Worm (Caenorhabditis elegans) whole organism, L2 larva: ENCODE measurements around the gene reps-1.
A peak's percentile ranks its signal among the peaks of the same experiment; 100 is the strongest.

Experiments
- C34F6.9 ChIP-seq: fragments of 150-350 bp; optimal IDR thresholded peaks from 2 replicates; lab custom pipeline; 2014; ENCODE audit warnings: missing biosample characterization, missing genetic modification characterization
- F13H6.1 ChIP-seq: sonication (generic microtip); optimal IDR thresholded peaks from 2 replicates; lab custom pipeline; 2016; ENCODE audit warnings: missing genetic modification characterization, missing compliant biosample characterization
- R02D3.7 ChIP-seq: fragments of 150-350 bp; optimal IDR thresholded peaks from 2 replicates; lab custom pipeline; 2014; ENCODE audit warnings: missing biosample characterization, missing genetic modification characterization
- Y55F3AM.14 ChIP-seq: fragments of 200-800 bp; sonication (Bioruptor generic); optimal IDR thresholded peaks from 2 replicates; lab custom pipeline; 2018; ENCODE audit warnings: mild to moderate bottlenecking, missing genetic modification characterization, missing compliant biosample characterization
- ZK546.5 ChIP-seq: sonication (generic microtip); optimal IDR thresholded peaks from 2 replicates; lab custom pipeline; 2017; ENCODE audit warnings: missing biosample characterization, missing genetic modification characterization
- alr-1 ChIP-seq: fragments of 150-350 bp; optimal IDR thresholded peaks from 2 replicates; lab custom pipeline; 2014; ENCODE audit warnings: missing biosample characterization, missing genetic modification characterization
- aly-2 ChIP-seq: fragments of 150-350 bp; optimal IDR thresholded peaks from 2 replicates; lab custom pipeline; 2014; ENCODE audit warnings: missing biosample characterization, missing genetic modification characterization
- ama-1 ChIP-seq: fragments of 150-350 bp; optimal IDR thresholded peaks from 2 replicates; lab custom pipeline; 2018; ENCODE audit warnings: inconsistent platforms
- blmp-1 ChIP-seq: sonication (generic microtip); optimal IDR thresholded peaks from 2 replicates; lab custom pipeline; 2017; ENCODE audit warnings: missing genetic modification characterization, mild to moderate bottlenecking, missing compliant biosample characterization, antibody characterized with exemption, moderate library complexity; ENCODE audit not compliant: insufficient read depth
- ceh-16 ChIP-seq: fragments of 150-350 bp; optimal IDR thresholded peaks from 2 replicates; lab custom pipeline; 2014; ENCODE audit warnings: missing biosample characterization, missing genetic modification characterization
- ceh-82 ChIP-seq: fragments of 150-350 bp; optimal IDR thresholded peaks from 2 replicates; lab custom pipeline; 2014; ENCODE audit warnings: missing biosample characterization, missing genetic modification characterization
- crh-2 ChIP-seq: sonication (generic microtip); optimal IDR thresholded peaks from 2 replicates; lab custom pipeline; 2017; ENCODE audit warnings: missing biosample characterization, missing genetic modification characterization
- dmd-4 ChIP-seq: sonication (generic microtip); optimal IDR thresholded peaks from 2 replicates; lab custom pipeline; 2017; ENCODE audit warnings: missing biosample characterization, missing genetic modification characterization
- egl-27 ChIP-seq: sonication (generic microtip); optimal IDR thresholded peaks from 3 replicates; lab custom pipeline; 2017; ENCODE audit warnings: missing biosample characterization, missing genetic modification reagents, missing genetic modification characterization
- elt-1 ChIP-seq: fragments of 150-350 bp; optimal IDR thresholded peaks from 2 replicates; lab custom pipeline; 2014; ENCODE audit warnings: missing biosample characterization, missing genetic modification characterization
- elt-3 ChIP-seq: sonication (generic microtip); optimal IDR thresholded peaks from 2 replicates; lab custom pipeline; 2017; ENCODE audit warnings: missing biosample characterization, missing genetic modification characterization
- fos-1 ChIP-seq: fragments of 150-350 bp; optimal IDR thresholded peaks from 2 replicates; lab custom pipeline; 2014; ENCODE audit warnings: missing biosample characterization, missing genetic modification characterization
- gmeb-1 ChIP-seq: fragments of 150-350 bp; optimal IDR thresholded peaks from 2 replicates; lab custom pipeline; 2014; ENCODE audit warnings: missing biosample characterization, missing genetic modification characterization
- lin-11 ChIP-seq: fragments of 150-350 bp; sonication (generic microtip); optimal IDR thresholded peaks from 2 replicates; lab custom pipeline; 2014; ENCODE audit warnings: missing biosample characterization, missing genetic modification characterization, inconsistent platforms, mixed read lengths
- lin-13 ChIP-seq: fragments of 150-350 bp; optimal IDR thresholded peaks from 2 replicates; lab custom pipeline; 2014; ENCODE audit warnings: missing biosample characterization, missing genetic modification reagents, missing genetic modification characterization
- lin-39 ChIP-seq: fragments of 150-350 bp; optimal IDR thresholded peaks from 2 replicates; lab custom pipeline; 2014; ENCODE audit warnings: missing biosample characterization, missing genetic modification reagents, missing genetic modification characterization
- lsy-2 ChIP-seq, 2 experiments: fragments of 150-350 bp in 1 of 2; sonication (generic microtip) in 1 of 2; optimal IDR thresholded peaks; 2 replicates each; lab custom pipeline; 2014 to 2017; ENCODE audit warnings: missing biosample characterization in 2 of 2, missing genetic modification characterization in 2 of 2
- mab-5 ChIP-seq: fragments of 150-350 bp; optimal IDR thresholded peaks from 2 replicates; lab custom pipeline; 2014; ENCODE audit warnings: missing biosample characterization, missing genetic modification characterization
- mbf-1 ChIP-seq: sonication (generic microtip); optimal IDR thresholded peaks from 2 replicates; lab custom pipeline; 2017; ENCODE audit warnings: missing biosample characterization, missing genetic modification characterization
- mdl-1 ChIP-seq, 2 experiments: fragments of 150-350 bp in 1 of 2; sonication (generic microtip) in 1 of 2; optimal IDR thresholded peaks; 2 replicates each; lab custom pipeline; 2017; ENCODE audit warnings: missing biosample characterization in 2 of 2, missing genetic modification characterization in 2 of 2
- nhr-10 ChIP-seq: sonication (generic microtip); optimal IDR thresholded peaks from 2 replicates; lab custom pipeline; 2017; ENCODE audit warnings: missing biosample characterization, missing genetic modification characterization
- nhr-11 ChIP-seq: fragments of 150-350 bp; optimal IDR thresholded peaks from 2 replicates; lab custom pipeline; 2014; ENCODE audit warnings: missing biosample characterization, missing genetic modification characterization
- nhr-12 ChIP-seq: fragments of 150-350 bp; optimal IDR thresholded peaks from 2 replicates; lab custom pipeline; 2014; ENCODE audit warnings: missing biosample characterization, missing genetic modification characterization
- nhr-129 ChIP-seq: fragments of 150-350 bp; optimal IDR thresholded peaks from 2 replicates; lab custom pipeline; 2014; ENCODE audit warnings: missing biosample characterization, missing genetic modification characterization
- nhr-21 ChIP-seq: fragments of 150-350 bp; optimal IDR thresholded peaks from 2 replicates; lab custom pipeline; 2014; ENCODE audit warnings: missing biosample characterization, missing genetic modification characterization
- nhr-23 ChIP-seq: fragments of 150-350 bp; optimal IDR thresholded peaks from 2 replicates; lab custom pipeline; 2014; ENCODE audit warnings: missing biosample characterization, missing genetic modification reagents, missing genetic modification characterization
- nhr-237 ChIP-seq: fragments of 150-350 bp; optimal IDR thresholded peaks from 2 replicates; lab custom pipeline; 2014; ENCODE audit warnings: missing biosample characterization, missing genetic modification characterization
- nhr-25 ChIP-seq: fragments of 150-350 bp; sonication (generic microtip); optimal IDR thresholded peaks from 3 replicates; lab custom pipeline; 2014; ENCODE audit warnings: missing biosample characterization, missing genetic modification characterization
- nhr-6 ChIP-seq: fragments of 150-350 bp; optimal IDR thresholded peaks from 2 replicates; lab custom pipeline; 2014; ENCODE audit warnings: missing biosample characterization, missing genetic modification characterization
- nhr-77 ChIP-seq: fragments of 150-350 bp; optimal IDR thresholded peaks from 2 replicates; lab custom pipeline; 2014; ENCODE audit warnings: missing biosample characterization, missing genetic modification characterization
- peb-1 ChIP-seq: fragments of 150-350 bp; optimal IDR thresholded peaks from 2 replicates; lab custom pipeline; 2014; ENCODE audit warnings: missing biosample characterization, missing genetic modification characterization
- sem-4 ChIP-seq: fragments of 150-350 bp; optimal IDR thresholded peaks from 2 replicates; lab custom pipeline; 2014; ENCODE audit warnings: missing biosample characterization, missing genetic modification reagents, missing genetic modification characterization
- skn-1 ChIP-seq: sonication (generic microtip); optimal IDR thresholded peaks from 2 replicates; lab custom pipeline; 2017; ENCODE audit warnings: missing biosample characterization, missing genetic modification characterization
- sma-3 ChIP-seq: sonication (generic microtip); optimal IDR thresholded peaks from 2 replicates; lab custom pipeline; 2016; ENCODE audit warnings: missing genetic modification reagents, missing genetic modification characterization, missing compliant biosample characterization
- sma-9 ChIP-seq, 2 experiments: fragments of 150-350 bp in 1 of 2; sonication (generic microtip) in 1 of 2; optimal IDR thresholded peaks; 2 replicates each; lab custom pipeline; 2014 to 2016; ENCODE audit warnings: missing genetic modification characterization in 2 of 2, mild to moderate bottlenecking in 1 of 2, missing biosample characterization in 1 of 2, missing compliant biosample characterization in 1 of 2, missing genetic modification reagents in 1 of 2, moderate library complexity in 1 of 2
- snpc-4 ChIP-seq: fragments of 150-350 bp; optimal IDR thresholded peaks from 2 replicates; lab custom pipeline; 2014; ENCODE audit warnings: missing biosample characterization, missing genetic modification characterization
- unc-39 ChIP-seq: fragments of 150-350 bp; optimal IDR thresholded peaks from 2 replicates; lab custom pipeline; 2014; ENCODE audit warnings: missing biosample characterization, missing genetic modification characterization
- unc-55 ChIP-seq: fragments of 150-350 bp; sonication (generic microtip); optimal IDR thresholded peaks from 3 replicates; lab custom pipeline; 2014; ENCODE audit warnings: missing biosample characterization, missing genetic modification reagents, missing genetic modification characterization
- unc-62 ChIP-seq: fragments of 150-350 bp; optimal IDR thresholded peaks from 2 replicates; lab custom pipeline; 2014; ENCODE audit warnings: missing biosample characterization, missing genetic modification reagents, missing genetic modification characterization
- zag-1 ChIP-seq: fragments of 150-350 bp; optimal IDR thresholded peaks from 2 replicates; lab custom pipeline; 2014; ENCODE audit warnings: missing biosample characterization, missing genetic modification characterization
- ztf-1 ChIP-seq: fragments of 200-800 bp; sonication (Bioruptor generic); conservative IDR thresholded peaks from 2 replicates; pipeline ENCODE4 v1.3.6; 2022; ENCODE audit warnings: missing genetic modification characterization, missing compliant biosample characterization
- ztf-11 ChIP-seq: sonication (generic microtip); optimal IDR thresholded peaks from 2 replicates; lab custom pipeline; 2017; ENCODE audit warnings: missing biosample characterization, missing genetic modification characterization
- ztf-4 ChIP-seq: fragments of 150-350 bp; optimal IDR thresholded peaks from 2 replicates; lab custom pipeline; 2014; ENCODE audit warnings: missing biosample characterization, missing genetic modification characterization

reps-1 gene

DNA sequence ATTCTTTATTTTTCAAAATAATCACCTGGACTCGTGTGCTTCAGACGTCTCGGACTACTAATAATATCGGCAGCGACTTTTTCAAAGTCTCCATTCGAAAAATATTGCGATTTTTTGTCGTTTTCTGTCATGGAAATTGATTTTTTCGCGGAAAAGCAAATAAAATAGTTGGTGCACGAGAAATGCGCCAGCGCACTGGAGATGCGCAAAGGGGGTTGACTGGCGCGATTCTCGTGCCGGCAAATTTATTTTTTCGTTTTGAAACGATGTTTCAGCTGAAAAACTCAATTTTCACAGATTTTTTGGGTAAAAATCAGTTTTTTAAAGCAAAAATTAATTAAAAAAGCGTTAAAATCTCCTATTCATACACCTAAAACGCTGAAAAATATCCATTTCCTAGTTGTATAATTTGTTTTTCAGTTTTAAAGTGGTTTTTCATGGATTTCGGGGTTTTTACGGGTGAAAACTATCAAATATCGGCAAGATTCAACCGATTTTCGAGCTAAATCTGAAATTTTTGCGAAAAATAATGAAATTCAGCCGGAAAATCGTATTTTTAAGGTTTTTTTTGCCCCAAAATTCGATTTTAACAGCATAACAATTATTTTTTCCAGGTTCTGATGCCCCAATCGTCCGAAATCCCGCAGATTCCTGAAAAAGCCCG is at the start of gene reps-1, which contains the start of gene Y39B6A.37:
reps-1 (minus strand) TSS at position 263 of the 664 bp plus-strand sequence.
Y39B6A.37 (plus strand) TSS at position 614 of the 664 bp plus-strand sequence.
- TF ChIP-seq snpc-4 (peak; percentile 33), ceh-82 (tag; lab: Kevin White, UChicago) (peak; percentile 12), ceh-16 (tag; lab: Kevin White, UChicago) (no peak), ama-1 (no peak), unc-39 (tag; lab: Kevin White, UChicago) (no peak), R02D3.7 (tag; lab: Kevin White, UChicago) (peak; percentile 35), nhr-10 (tag; lab: Kevin White, UChicago) (peak; percentile 6), nhr-23 (tag; lab: Kevin White, UChicago) (no peak), skn-1 (no peak), crh-2 (tag; lab: Kevin White, UChicago) (peak; percentile 66), elt-1 (tag; lab: Kevin White, UChicago) (no peak), nhr-237 (tag; lab: Kevin White, UChicago) (no peak), C34F6.9 (tag; lab: Kevin White, UChicago) (peak; percentile 73), mdl-1 (tag; optimal IDR thresholded peaks at IDR 0.05; lab: Kevin White, UChicago) (no peak), nhr-77 (tag; lab: Kevin White, UChicago) (no peak), lin-39 (tag; lab: Kevin White, UChicago) (no peak), ztf-1 (GFP tag; lab: Robert Waterston, UW) (no peak), Y55F3AM.14 (GFP tag; lab: Kevin White, UChicago) (no peak), dmd-4 (tag; lab: Kevin White, UChicago) (no peak), ztf-11 (tag; lab: Kevin White, UChicago) (no peak), lsy-2 (tag; optimal IDR thresholded peaks at IDR 0.05; lab: Kevin White, UChicago) (peak; percentile 82), ZK546.5 (tag; lab: Kevin White, UChicago) (no peak), mbf-1 (tag; lab: Kevin White, UChicago) (no peak), elt-3 (tag; lab: Kevin White, UChicago) (no peak), lin-11 (tag; lab: Kevin White, UChicago) (peak; percentile 24), unc-55 (peak; percentile 72), sma-3 (peak; percentile 32), fos-1 (peak; percentile 27), nhr-6 (no peak), egl-27 (tag; lab: Kevin White, UChicago) (no peak), sem-4 (tag; lab: Kevin White, UChicago) (peak; percentile 7), unc-62 (GFP tag; lab: Kevin White, UChicago) (no peak), aly-2 (tag; lab: Kevin White, UChicago) (no peak), ztf-4 (tag; lab: Kevin White, UChicago) (no peak), alr-1 (tag; lab: Kevin White, UChicago) (no peak), zag-1 (tag; lab: Kevin White, UChicago) (no peak), nhr-129 (tag; lab: Kevin White, UChicago) (peak; percentile 27), gmeb-1 (tag; lab: Kevin White, UChicago) (peak; percentile 83), F13H6.1 (tag; lab: Kevin White, UChicago) (peak; percentile 62), mab-5 (tag; lab: Kevin White, UChicago) (peak; percentile 45), nhr-21 (tag; lab: Kevin White, UChicago) (peak; percentile 25), nhr-25 (peak; percentile 57), blmp-1 (tag; lab: Kevin White, UChicago) (peak; percentile 45), nhr-12 (no peak), peb-1 (tag; lab: Kevin White, UChicago) (no peak), sma-9 (GFP tag; optimal IDR thresholded peaks at IDR 0.05; lab: Kevin White, UChicago) (peak; percentile 58), sma-9 (tag; optimal IDR thresholded peaks at IDR 0.05; lab: Kevin White, UChicago) (no peak), lin-13 (GFP tag; lab: Kevin White, UChicago) (peak; percentile 82), nhr-11 (no peak)
